Worm (Caenorhabditis elegans) whole organism, L2 larva: Measurements from ENCODE around the gene F58G11.4.

Experiments
- R02D3.7 ChIP-seq: fragments of 150-350 bp; optimal IDR thresholded peaks from 2 replicates; lab custom pipeline; 2014; ENCODE audit warnings: missing biosample characterization, missing genetic modification characterization
- aly-2 ChIP-seq: fragments of 150-350 bp; optimal IDR thresholded peaks from 2 replicates; lab custom pipeline; 2014; ENCODE audit warnings: missing biosample characterization, missing genetic modification characterization
- ama-1 ChIP-seq: fragments of 150-350 bp; optimal IDR thresholded peaks from 2 replicates; lab custom pipeline; 2018; ENCODE audit warnings: inconsistent platforms
- ztf-11 ChIP-seq: sonication (generic microtip); optimal IDR thresholded peaks from 2 replicates; lab custom pipeline; 2017; ENCODE audit warnings: missing biosample characterization, missing genetic modification characterization
- ztf-4 ChIP-seq: fragments of 150-350 bp; optimal IDR thresholded peaks from 2 replicates; lab custom pipeline; 2014; ENCODE audit warnings: missing biosample characterization, missing genetic modification characterization

- TF ChIP-seq aly-2 (tag; lab: Kevin White, UChicago) (no peak), ztf-4 (tag; lab: Kevin White, UChicago) (no peak), ztf-11 (no peak), R02D3.7 (no peak), ama-1 (lab: Kevin White, UChicago) (no peak)
Observed at ce11 chrV:13666460-13666859, 5.9 kb upstream of the F58G11.4 start.
